Worm (Caenorhabditis elegans) whole organism, young adult: ENCODE data around the gene clp-7.

Experiments used
- F22D6.2 ChIP-seq: sonication (generic microtip); optimal IDR thresholded peaks from 2 replicates; lab custom pipeline; 2016; ENCODE audit warnings: mild to moderate bottlenecking, missing genetic modification characterization, missing compliant biosample characterization
- F49E8.2 ChIP-seq: sonication (generic microtip); optimal IDR thresholded peaks from 3 replicates; lab custom pipeline; 2017; ENCODE audit warnings: missing genetic modification characterization, mild to moderate bottlenecking, missing compliant biosample characterization, antibody characterized with exemption, moderate library complexity; ENCODE audit not compliant: insufficient read depth
- ama-1 ChIP-seq, 3 experiments: fragments of 150-350 bp in 1 of 3; sonication (generic microtip) in 2 of 3; optimal IDR thresholded peaks; 2 replicates each; lab custom pipeline; 2014 to 2018; ENCODE audit warnings: missing biosample characterization in 2 of 3, missing genetic modification characterization in 2 of 3, missing genetic modification reagents in 2 of 3
- egl-18 ChIP-seq: fragments of 200-800 bp; sonication (Bioruptor generic); IDR thresholded peaks from 2 replicates; pipeline ENCODE4 v1.3.6; 2022; ENCODE audit warnings: missing genetic modification reagents, missing genetic modification characterization, missing compliant biosample characterization
- lsl-1 ChIP-seq: fragments of 200-800 bp; sonication (Bioruptor generic); optimal IDR thresholded peaks from 2 replicates; lab custom pipeline; 2018; ENCODE audit warnings: mild to moderate bottlenecking, missing genetic modification characterization, moderate library complexity, missing compliant biosample characterization

DNA sequence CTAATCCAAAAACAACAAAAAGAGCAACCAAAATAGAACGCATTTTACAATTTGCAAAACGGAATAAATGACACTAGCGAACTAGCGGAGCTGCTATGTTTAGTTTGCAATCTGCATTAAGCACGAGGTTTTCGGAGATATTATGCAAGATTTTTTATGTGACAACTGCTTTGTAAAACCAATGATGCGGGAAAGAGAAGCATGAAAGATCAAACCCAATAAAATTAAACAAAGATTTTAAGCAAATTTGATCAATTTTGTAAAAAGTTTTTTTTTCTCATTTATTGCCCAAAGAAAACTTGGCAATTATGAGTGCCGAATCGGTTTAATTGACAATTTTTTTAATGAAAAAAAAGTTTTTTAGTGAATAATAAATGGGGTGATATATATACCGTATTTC is 20.8 kb downstream of the clp-7 start, which contains the start of gene Y77E11A.8:
- TF ChIP-seq F22D6.2 (tag; lab: Kevin White, UChicago): no peak
- no peak for TF ChIP-seq ama-1 (optimal IDR thresholded peaks at IDR 0.05; lab: Kevin White, UChicago)
- no peak for TF ChIP-seq ama-1 (GFP tag; optimal IDR thresholded peaks at IDR 0.05; lab: Kevin White, UChicago)
- TF ChIP-seq lsl-1: no peak
- TF ChIP-seq egl-18: no peak
- no peak for TF ChIP-seq F49E8.2 (tag; lab: Kevin White, UChicago)
